Worm (Caenorhabditis elegans) whole organism, L2 larva: ENCODE data around the gene lbp-8.

ENCODE experiments used
- snpc-4 ChIP-seq: fragments of 150-350 bp; optimal IDR thresholded peaks from 2 replicates; lab custom pipeline; 2014; ENCODE audit warnings: missing biosample characterization, missing genetic modification characterization
- zag-1 ChIP-seq: fragments of 150-350 bp; optimal IDR thresholded peaks from 2 replicates; lab custom pipeline; 2014; ENCODE audit warnings: missing biosample characterization, missing genetic modification characterization

DNA sequence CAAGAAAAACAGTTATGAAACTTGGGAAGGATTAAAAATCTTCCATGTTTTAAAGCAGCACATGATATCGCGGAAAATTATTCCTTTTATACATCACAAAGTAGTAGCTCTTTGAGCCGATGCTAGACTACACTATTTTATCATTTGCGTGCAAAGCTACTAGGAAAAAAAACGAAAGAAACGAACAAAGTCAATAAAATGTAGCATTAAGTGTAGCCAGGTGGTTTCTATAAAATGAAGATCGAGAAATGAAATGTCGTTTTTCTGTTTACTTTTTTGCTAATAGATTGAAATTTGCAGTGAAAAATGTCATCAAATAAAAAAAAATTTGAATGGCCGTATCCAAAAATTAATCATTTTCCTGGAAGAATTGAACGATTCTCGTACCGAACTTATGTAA lies 17.7 kb upstream of the lbp-8 start, which contains the start of gene cpt-5:
- no peak for TF ChIP-seq zag-1 (tag; lab: Kevin White, UChicago)
- no peak for TF ChIP-seq snpc-4
